Worm (Caenorhabditis elegans) whole organism, L4 larva: ENCODE results near the gene nhr-211.

Experiments
- ceh-28 ChIP-seq: fragments of 150-350 bp; optimal IDR thresholded peaks from 2 replicates; lab custom pipeline; 2014; ENCODE audit warnings: missing biosample characterization, missing genetic modification reagents, missing genetic modification characterization
- daf-19 ChIP-seq: fragments of 200-800 bp; sonication (Bioruptor generic); conservative IDR thresholded peaks from 2 replicates; pipeline ENCODE4 v1.3.6; 2022; ENCODE audit warnings: missing genetic modification characterization, missing compliant biosample characterization
- lim-7 ChIP-seq: fragments of 200-800 bp; sonication (Bioruptor generic); IDR thresholded peaks from 2 replicates; pipeline ENCODE4 v1.3.6; 2022; ENCODE audit warnings: missing genetic modification characterization, missing compliant biosample characterization
- snpc-4 ChIP-seq: fragments of 150-350 bp; optimal IDR thresholded peaks from 2 replicates; lab custom pipeline; 2014; ENCODE audit warnings: missing biosample characterization, missing genetic modification characterization
- zip-11 ChIP-seq: fragments of 200-800 bp; sonication (Bioruptor generic); IDR thresholded peaks from 2 replicates; pipeline ENCODE4 v1.3.6; 2022; ENCODE audit warnings: missing genetic modification characterization, missing compliant biosample characterization

ce11 chrV:449130-449529 lies 37.7 kb upstream of the nhr-211 start, which contains the start of gene srh-35:
- TF ChIP-seq daf-19, result no peak
- TF ChIP-seq snpc-4 (tag; lab: Kevin White, UChicago), result no peak
- TF ChIP-seq lim-7 (GFP tag; lab: Robert Waterston, UW), result no peak
- TF ChIP-seq ceh-28, result no peak
- TF ChIP-seq zip-11 (GFP tag; lab: Robert Waterston, UW), result no peak
